Fruit fly (Drosophila melanogaster) Kc167 (cell line): ENCODE measurements around the gene CDase.

Source experiments
- h ChIP-seq: fragments of >200 bp; optimal IDR thresholded peaks from 3 replicates; lab custom pipeline; 2018; ENCODE audit warnings: missing external identifiers
- insv ChIP-seq: fragments of >200 bp; optimal IDR thresholded peaks from 3 replicates; lab custom pipeline; 2018; ENCODE audit warnings: missing external identifiers
- psq ChIP-seq: fragments of >200 bp; optimal IDR thresholded peaks from 2 replicates; lab custom pipeline; 2017; ENCODE audit warnings: missing external identifiers

DNA sequence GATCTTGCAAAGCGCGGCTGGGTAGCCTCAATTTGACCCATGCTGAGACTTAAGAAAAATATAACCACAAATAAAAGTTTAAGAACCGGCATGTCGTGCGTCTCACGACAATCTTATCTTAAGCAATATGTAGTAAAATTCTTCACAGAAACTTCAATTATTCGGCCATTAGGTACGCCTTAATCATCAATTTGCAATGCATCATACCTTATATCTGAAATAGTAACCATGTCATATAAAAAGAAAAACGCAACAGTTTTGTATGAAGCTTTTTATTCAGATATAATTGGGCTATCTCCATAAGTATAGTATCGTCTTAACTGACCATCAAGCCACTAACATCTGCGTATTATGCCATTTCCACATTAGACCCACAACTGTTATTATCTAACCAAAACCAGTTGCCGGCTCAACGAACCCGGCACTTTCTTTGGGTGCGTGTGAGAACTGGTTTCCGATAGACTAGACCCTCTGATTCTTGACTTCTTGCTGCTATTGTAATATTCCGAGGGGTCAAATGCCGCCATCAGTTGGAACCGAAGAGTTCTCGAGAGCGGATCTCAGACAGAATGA lies 55.0 kb downstream of the CDase start, which contains the start of the genes CG31524 and CG9698:
- TF ChIP-seq psq (lab: Kevin White, UChicago) = no peak
- TF ChIP-seq insv (lab: Kevin White, UChicago) = no peak
- TF ChIP-seq h = no peak
